Worm (Caenorhabditis elegans) whole organism, dauer: Measurements from ENCODE around the gene hphd-1.
"Not testable (repeated sequence)": the region's sequence is repeated elsewhere in the genome, so short reads cannot be mapped to it uniquely, and the experiment has no call there.

Source experiments
- unc-62 ChIP-seq: sonication (generic microtip); optimal IDR thresholded peaks from 2 replicates; lab custom pipeline; 2017; ENCODE audit warnings: missing biosample characterization, missing genetic modification reagents, missing genetic modification characterization

Gene hphd-1

DNA sequence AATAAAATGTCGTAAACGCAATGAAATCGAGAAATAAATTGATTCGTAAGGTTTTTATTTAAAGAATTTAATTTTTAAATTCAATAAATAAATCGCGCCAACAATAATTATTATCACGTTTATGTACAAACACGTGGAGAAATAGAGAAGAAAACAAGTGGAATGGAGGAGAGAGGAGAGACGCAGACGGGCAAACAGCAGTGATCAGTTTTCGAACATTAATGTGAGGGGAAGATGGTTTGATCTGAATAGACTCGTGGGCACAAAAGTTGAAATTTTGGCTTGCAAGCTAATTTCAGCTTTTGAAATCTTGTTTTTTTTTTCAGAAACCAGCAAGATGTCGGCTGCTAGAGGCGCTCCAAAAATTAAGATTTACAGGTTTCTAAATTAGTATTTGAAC lies at the start of gene hphd-1:
hphd-1 (minus strand) TSS at position 323 of the 400 bp plus-strand sequence.
- TF ChIP-seq unc-62: no peak

DNA sequence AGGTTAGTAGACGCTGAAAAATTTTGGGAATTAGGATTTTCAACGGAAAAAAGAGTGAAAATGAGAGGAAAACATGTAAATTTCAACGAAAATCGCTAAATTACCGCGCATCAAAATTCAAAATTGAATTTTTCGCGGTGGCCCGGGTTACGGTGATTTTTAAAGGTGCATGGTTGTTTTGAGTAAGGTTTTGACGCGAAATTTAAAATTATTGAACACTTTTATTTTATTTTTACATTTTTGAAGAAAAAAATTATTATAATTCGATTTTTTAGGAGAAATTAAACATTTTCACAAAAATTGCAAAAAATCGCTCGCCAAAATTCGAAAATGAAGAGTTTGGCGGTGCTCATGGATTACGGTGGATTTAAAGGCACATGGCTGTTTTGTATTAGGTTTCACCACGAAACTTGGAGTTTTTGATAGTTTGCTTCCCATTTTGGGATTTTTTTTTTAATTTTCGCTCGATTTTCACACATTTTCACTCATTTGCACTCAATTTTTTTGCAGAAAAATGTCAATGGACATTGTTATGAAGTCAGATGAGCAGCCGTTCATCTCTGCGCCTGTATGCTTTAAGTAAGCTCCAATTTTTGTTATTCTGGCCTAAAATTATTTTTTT lies 47.2 kb upstream of the hphd-1 start, which contains the start of gene puf-6:
puf-6 (minus strand) TSS at position 13 of the 622 bp plus-strand sequence.
- TF ChIP-seq unc-62: not testable (repeated sequence)

DNA sequence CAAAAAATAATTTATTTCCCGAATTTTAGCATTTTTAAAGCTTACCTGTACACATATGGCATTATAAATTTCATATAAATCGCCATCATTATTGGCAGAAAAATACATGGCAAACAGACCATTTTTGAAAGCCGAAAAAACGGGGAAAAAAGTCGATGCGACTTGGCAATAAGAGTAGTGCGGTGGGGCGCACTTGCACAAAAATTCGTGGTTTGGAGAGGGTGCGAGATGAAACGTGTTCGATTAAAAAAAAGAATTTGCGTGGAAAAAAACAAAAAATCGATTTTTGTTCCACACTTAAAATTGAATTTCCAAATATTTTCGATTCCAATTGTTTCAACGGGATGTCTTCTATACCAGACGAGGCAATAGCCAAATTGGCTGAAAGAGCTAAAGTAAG lies 40.3 kb upstream of the hphd-1 start, which contains the start of gene F18A11.3:
F18A11.3 (minus strand) TSS at position 125 of the 400 bp plus-strand sequence.
- no peak for TF ChIP-seq unc-62

DNA sequence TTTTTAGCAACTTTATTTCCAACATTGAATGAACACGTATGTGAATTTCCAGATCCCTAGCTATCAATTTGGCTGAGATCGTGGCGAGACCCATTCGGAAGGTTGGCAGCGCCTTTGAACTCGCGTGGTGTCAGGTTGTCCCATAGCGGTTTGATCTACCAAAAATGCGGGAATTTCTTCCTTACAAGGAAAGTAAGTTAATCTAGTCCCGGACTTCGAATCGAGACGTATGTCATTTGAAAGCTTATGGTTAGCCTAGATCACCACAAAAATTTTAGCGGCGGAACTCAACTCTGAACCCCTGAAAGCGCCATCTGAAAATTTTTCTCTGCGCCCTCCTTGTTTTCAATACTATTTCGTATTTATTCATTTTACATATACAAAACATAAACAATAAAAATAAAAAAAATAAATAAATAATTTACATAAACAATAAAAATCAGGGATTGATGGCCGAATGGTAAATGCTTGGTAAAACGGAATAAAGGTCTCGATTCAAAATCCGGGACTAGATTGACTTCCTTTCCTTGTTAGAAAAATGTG lies 35.3 kb upstream of the hphd-1 start, which contains the start of gene F18A11.2:
F18A11.2 (plus strand) TSS at position 51 of the 543 bp plus-strand sequence.
- TF ChIP-seq unc-62: not testable (repeated sequence)

DNA sequence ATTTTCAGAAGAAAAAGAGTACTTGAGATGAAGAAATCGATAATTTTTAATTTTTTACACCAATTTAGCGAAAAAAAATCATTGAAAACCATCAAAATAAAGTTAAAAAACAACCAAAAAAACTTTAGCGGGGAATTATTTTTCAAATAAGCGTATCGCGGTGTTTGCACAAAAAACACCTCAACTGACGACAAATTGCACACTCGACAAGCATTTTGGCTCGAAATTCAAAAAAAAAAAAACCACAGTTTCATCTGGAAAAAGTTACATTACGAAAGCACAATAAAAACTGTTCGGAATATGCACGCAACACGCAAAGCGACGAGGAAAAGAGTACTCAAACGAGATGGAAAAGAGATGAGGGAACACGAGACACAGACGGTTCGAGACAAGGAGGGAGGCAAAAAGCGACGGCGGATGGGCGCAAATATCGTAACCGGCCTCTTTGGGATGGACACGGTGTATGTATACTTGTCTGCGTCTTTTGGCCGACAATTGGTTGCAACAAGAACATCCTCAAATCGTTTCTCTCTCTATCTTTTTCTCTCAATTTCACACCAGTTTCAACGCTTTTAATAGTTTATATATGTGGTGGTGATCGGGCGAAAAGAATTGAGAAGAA lies 34.3 kb upstream of the hphd-1 start:
- no peak for TF ChIP-seq unc-62

DNA sequence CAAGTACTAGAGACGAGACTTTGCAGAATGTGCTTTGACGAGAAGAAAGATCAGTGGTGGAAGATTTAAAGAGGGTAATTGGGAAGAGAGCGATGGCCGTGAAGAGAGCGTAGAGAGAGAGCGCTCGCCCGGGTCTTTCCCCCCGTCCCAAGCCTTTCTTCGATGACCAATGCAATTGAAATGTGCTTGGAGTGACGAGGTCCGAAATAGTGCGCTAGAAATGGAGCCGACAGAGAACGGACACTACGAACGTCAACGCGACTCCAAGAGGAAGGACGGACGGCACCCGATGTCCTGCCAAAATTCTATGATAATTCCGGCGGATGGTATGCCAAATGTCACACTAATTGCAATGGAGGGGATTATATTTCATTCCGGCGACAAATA lies 33.7 kb upstream of the hphd-1 start:
- no peak for TF ChIP-seq unc-62

DNA sequence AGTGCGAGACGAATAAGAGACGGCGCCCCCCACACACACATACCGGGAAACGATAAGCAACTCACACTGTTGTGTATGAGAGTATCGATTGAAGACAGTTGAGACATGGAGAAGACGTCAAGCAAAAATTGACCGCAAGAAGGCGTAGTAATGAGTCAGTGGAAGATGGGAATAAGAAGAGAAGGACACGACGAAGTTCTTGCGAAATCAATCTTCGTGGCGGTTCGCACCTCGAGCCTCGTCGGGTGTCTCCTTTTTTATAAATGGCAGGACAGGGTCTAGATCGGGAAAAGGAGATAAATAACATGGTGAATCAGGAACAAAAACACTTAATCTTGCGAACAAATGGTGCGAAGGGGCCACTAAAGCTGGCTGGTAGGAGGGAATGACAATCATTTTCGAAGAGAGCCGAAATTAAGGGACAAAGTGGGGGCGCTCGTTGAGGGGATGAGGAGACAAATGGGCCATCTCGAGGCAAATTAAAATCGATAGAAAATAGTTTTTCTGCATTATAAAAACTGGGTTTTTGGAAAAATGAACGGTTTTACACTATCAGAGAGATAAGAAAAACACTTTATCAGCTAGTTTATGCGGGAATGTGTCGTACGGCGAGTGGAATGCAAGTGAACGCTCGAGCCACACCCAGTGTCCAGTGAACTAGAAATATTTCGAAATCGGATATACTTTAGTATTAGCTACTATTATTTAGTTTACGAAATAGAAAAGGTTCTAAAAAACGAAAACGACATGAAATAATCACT lies 33.1 kb upstream of the hphd-1 start:
- no peak for TF ChIP-seq unc-62

DNA sequence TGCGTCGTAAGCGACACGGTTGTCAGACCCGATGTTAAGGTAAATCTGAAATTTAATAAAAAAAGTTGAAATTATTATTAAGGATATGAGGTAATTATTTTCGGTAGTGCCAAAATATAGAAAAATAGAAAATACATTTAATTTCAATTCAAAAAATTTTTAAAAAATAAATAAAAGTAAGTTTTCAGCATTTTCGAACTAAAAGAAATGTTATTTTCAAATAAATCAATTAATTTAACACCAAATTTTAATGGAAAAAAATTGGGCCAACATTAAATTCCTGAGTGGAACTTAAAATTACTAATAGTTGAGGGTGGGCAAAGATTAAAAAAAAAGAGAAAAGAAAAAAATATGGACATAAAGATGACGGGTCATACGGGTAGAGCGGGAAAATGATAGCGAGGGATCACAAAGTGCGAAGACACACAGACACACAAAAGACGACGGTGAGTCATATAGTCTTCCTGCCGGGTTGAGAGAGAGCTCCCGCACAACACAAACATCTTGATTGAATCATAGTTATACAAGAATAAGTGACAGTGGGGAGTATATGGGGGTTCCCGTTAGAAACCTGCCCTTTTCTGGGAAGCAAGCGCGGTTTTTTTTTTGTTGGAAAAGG lies 29.5 kb upstream of the hphd-1 start, which contains the start of gene max-2:
max-2 (minus strand) TSS at position 51 of the 619 bp plus-strand sequence.
- TF ChIP-seq unc-62: no peak

DNA sequence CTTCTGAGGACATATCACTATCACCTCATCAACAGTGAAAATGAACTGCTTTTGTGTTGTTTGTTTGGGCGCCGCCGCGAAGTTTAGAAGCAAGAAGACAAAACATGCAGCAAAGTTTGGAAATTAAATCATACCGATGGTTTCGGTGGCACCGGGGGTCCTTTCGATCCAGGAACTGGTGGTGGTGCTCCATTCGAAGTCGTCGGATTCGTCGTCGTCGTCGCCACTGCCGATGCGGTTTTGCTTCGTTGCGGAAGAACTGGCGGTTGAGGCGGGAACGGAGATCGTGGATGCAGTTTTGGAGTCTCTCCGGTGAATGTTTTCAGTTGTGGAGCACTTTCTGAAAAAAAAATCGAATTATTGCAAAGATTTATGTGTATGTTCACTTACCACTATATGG lies 27.1 kb upstream of the hphd-1 start:
- TF ChIP-seq unc-62: no peak

DNA sequence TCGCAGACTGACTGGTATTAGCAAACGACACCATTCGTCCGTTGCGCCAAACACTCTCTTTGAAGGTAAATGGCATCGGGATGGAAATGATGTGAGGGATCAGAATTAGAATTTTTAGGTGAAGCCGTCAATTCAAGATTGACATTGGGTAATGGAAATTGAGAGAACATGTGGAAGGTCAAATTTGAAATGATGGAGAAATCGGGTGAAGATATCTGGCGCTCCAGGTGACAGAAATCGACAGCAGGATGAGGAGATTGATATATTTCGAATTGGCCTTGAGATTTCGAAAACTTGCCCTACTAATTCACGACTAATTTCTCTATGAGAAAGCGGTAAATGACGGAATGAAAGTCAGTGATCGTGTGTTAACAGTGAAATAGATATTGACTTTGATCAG lies 26.2 kb upstream of the hphd-1 start:
- TF ChIP-seq unc-62: no peak

DNA sequence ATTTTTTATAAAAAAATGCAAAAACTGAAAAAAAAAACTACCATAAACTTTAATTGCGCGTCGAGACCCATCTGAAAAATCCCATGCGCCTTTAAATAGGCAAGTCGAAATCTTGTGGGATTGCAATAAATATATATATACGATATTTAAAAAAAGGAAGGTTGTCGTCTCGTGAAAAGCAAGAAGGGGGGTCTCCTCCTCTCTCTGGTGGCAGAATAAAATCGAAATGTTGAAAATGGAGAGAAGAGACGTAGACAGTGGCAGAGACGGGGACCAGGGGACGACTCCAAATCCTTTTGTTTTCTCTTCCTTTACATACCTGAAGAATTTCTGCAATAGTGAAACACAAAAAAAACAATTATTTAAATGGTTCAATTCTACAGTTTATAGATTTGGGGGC lies 17.6 kb upstream of the hphd-1 start, which contains the start of gene F18A11.5:
F18A11.5 (minus strand) TSS at position 321 of the 400 bp plus-strand sequence.
- no peak for TF ChIP-seq unc-62

DNA sequence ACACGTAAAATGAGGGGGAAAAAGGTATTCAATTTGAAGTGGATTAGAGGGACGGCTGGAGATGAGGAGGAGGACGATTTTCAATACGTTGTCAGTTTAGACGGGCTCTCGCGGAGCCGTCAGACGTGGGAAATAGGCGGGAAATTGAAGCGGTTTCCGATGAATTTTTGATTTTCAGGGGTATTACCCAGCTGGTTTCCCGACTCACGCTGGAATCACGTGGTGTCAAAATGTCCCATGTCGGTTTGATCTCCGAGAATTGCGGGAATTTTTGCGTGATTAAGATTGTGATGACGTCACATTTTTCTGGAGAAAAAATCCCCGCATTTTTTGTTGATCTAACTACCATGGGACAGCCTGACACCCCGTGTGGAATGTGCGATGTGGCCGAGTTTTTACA lies 16.3 kb upstream of the hphd-1 start:
- TF ChIP-seq unc-62: no peak

DNA sequence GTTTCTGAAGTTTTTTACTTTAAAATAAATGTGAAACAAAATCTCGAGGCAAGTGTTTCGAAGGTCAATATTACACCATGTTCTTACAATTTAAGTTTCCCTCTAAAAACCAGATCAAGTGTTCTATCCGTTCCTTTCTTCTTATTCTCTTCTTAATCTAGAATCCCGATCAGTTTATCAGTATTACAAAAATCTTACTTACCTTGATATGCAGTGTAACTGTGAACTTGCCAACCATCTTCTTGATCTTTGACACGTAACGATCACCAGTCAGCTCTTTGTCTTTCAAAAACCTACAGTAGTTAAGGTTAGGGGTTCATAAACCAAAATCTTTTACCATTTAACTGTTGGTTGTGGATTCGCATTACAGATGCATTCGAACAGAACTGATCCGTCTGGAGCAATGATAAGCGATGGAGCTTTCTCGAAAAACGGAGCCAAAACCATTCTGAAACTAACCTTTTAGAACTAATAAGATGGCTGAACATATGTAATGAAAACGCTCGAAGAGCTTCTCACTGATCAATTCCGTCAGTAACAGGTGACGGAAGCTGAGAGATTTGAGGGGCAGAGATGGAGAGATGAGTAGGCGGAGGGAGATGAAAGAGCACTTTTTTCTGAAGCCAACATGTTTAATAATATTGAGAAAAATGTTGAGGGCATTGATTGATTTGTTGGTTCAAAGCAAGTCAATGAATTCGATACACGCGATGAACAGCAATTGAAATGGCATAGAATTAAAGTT lies 11.5 kb upstream of the hphd-1 start, which contains the start of gene oig-2:
oig-2 (minus strand) TSS at position 448 of the 745 bp plus-strand sequence.
- TF ChIP-seq unc-62: no peak

DNA sequence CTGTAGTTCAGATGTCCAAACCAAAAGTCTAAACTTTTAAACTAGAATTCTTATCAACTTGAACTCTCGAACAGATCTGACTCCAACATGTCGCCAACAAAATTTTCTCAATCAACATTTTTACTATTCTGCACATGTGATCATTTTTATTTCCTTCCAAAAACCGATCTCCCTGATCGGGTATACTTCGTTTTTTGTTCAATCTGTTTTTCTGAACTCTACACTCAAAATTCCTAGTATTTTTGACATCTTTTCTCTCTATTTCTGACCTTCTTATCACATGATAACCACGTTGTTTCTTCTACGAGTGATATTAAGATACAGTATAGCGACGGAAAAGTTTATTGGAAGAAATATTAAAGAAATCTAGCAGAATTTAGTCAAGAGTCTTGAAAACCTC lies 9.9 kb upstream of the hphd-1 start:
- TF ChIP-seq unc-62: no peak

DNA sequence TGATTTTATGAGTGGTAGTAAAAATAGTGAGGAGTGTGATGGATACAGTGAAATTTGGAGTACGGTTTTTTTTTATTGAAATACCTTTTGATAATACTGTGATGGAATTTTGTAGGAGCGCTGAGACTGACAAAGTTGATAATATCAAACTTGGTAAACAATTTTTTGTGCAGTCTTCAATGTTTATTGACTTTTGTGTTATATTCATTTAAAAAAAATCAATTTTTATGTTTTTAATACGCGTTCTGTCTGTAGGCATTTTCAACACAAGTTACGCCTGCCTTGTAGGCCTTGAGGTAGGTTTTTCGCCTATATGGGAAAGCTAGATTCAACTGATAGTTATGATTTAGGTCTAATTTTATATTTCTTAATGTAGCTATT lies 8.5 kb upstream of the hphd-1 start:
- TF ChIP-seq unc-62: no peak
